Worm (Caenorhabditis elegans): ENCODE data around the gene C55B6.1.
A peak's percentile ranks its signal among the peaks of the same experiment; 100 is the strongest.

C55B6.1 gene

ce11 chrX:7211405-7211804 lies 11.2 kb downstream of the C55B6.1 start, which contains the start of gene spp-22:
Gene spp-22, plus strand, starts transcription at chrX:7211705.
- no peak for TF ChIP-seq lin-39 (tag; optimal IDR thresholded peaks at IDR 0.05)
- no peak for TF ChIP-seq ztf-1 (GFP tag; conservative IDR thresholded peaks at IDR 0.05)
- TF ChIP-seq ama-1 (optimal IDR thresholded peaks at IDR 0.05): no peak
- TF ChIP-seq unc-55 (GFP tag; optimal IDR thresholded peaks at IDR 0.05): no peak
- TF ChIP-seq C34F6.9 (tag; optimal IDR thresholded peaks at IDR 0.05): no peak

ce11 chrX:7217704-7218479 lies 17.7 kb downstream of the C55B6.1 start, which contains the start of gene syd-9:
Gene syd-9, plus strand, starts transcription at chrX:7218097.
- TF ChIP-seq sma-9 (GFP tag; optimal IDR thresholded peaks at IDR 0.05) (peak; percentile 19), sma-9 (tag; optimal IDR thresholded peaks at IDR 0.05) (no peak), ztf-1 (GFP tag; conservative IDR thresholded peaks at IDR 0.05) (no peak), ceh-16 (tag; optimal IDR thresholded peaks at IDR 0.05) (no peak), ZK546.5 (tag; optimal IDR thresholded peaks at IDR 0.05) (no peak), nhr-129 (tag; optimal IDR thresholded peaks at IDR 0.05) (peak; percentile 44)

- no peak for TF ChIP-seq C34F6.9 (tag; optimal IDR thresholded peaks at IDR 0.05)
- no peak for TF ChIP-seq zag-1 (tag; optimal IDR thresholded peaks at IDR 0.05)
- no peak for TF ChIP-seq alr-1 (tag; optimal IDR thresholded peaks at IDR 0.05)
- no peak for TF ChIP-seq lin-11 (tag; optimal IDR thresholded peaks at IDR 0.05)
- no peak for TF ChIP-seq nhr-129 (tag; optimal IDR thresholded peaks at IDR 0.05)
- TF ChIP-seq unc-55 (GFP tag; optimal IDR thresholded peaks at IDR 0.05): no peak
- TF ChIP-seq mab-5 (tag; optimal IDR thresholded peaks at IDR 0.05): no peak
- TF ChIP-seq sem-4 (tag; optimal IDR thresholded peaks at IDR 0.05): no peak
- no peak for TF ChIP-seq ZK546.5 (tag; optimal IDR thresholded peaks at IDR 0.05)
- no peak for TF ChIP-seq lin-13 (GFP tag; optimal IDR thresholded peaks at IDR 0.05)
- no peak for TF ChIP-seq Y55F3AM.14 (GFP tag; optimal IDR thresholded peaks at IDR 0.05)
- no peak for TF ChIP-seq nhr-23 (tag; optimal IDR thresholded peaks at IDR 0.05)
- TF ChIP-seq aly-2 (tag; optimal IDR thresholded peaks at IDR 0.05): no peak
- TF ChIP-seq lin-39 (tag; optimal IDR thresholded peaks at IDR 0.05): no peak
These were observed 20.0 kb downstream of the C55B6.1 start for ce11 chrX:7220209-7220608.

ce11 chrX:7222383-7222782 lies 22.2 kb downstream of the C55B6.1 start:
- TF ChIP-seq unc-39 (tag; optimal IDR thresholded peaks at IDR 0.05): no peak
- no peak for TF ChIP-seq elt-1 (tag; optimal IDR thresholded peaks at IDR 0.05)
- no peak for TF ChIP-seq egl-27 (tag; optimal IDR thresholded peaks at IDR 0.05)
- peak; percentile 30 for TF ChIP-seq unc-55 (GFP tag; optimal IDR thresholded peaks at IDR 0.05)
- TF ChIP-seq ceh-82 (tag; optimal IDR thresholded peaks at IDR 0.05): no peak
- no peak for TF ChIP-seq lin-39 (tag; optimal IDR thresholded peaks at IDR 0.05)

- TF ChIP-seq sma-3 (GFP tag; optimal IDR thresholded peaks at IDR 0.05) (no peak), lsy-2 (tag; optimal IDR thresholded peaks at IDR 0.05) (no peak), sma-9 (GFP tag; optimal IDR thresholded peaks at IDR 0.05) (no peak), sma-9 (tag; optimal IDR thresholded peaks at IDR 0.05) (no peak), nhr-10 (tag; optimal IDR thresholded peaks at IDR 0.05) (no peak), unc-62 (GFP tag; optimal IDR thresholded peaks at IDR 0.05) (no peak), lin-11 (tag; optimal IDR thresholded peaks at IDR 0.05) (no peak)
These were observed 24.3 kb downstream of the C55B6.1 start for ce11 chrX:7224510-7224909.

- TF ChIP-seq nhr-129 (tag; optimal IDR thresholded peaks at IDR 0.05) (peak; percentile 29), ztf-11 (tag; optimal IDR thresholded peaks at IDR 0.05) (no peak), unc-39 (tag; optimal IDR thresholded peaks at IDR 0.05) (no peak)
These were observed 24.9 kb downstream of the C55B6.1 start for ce11 chrX:7225028-7225427.

ce11 chrX:7229357-7229756 lies 29.2 kb downstream of the C55B6.1 start:
- no peak for TF ChIP-seq nhr-25 (tag; optimal IDR thresholded peaks at IDR 0.05)
- no peak for TF ChIP-seq ceh-82 (tag; optimal IDR thresholded peaks at IDR 0.05)
- TF ChIP-seq nhr-6 (tag; optimal IDR thresholded peaks at IDR 0.05): no peak
- no peak for TF ChIP-seq ztf-4 (tag; optimal IDR thresholded peaks at IDR 0.05)
- no peak for TF ChIP-seq elt-1 (tag; optimal IDR thresholded peaks at IDR 0.05)
- no peak for TF ChIP-seq skn-1 (tag; optimal IDR thresholded peaks at IDR 0.05)

Measured in whole organism, L2 larva.